Worm (Caenorhabditis elegans) whole organism, L4/young adult: ENCODE results near the gene fbxa-116.

Source experiments
- W03F9.2 ChIP-seq: fragments of 150-350 bp; optimal IDR thresholded peaks from 2 replicates; lab custom pipeline; 2014; ENCODE audit warnings: missing biosample characterization, missing genetic modification characterization
- dao-5 ChIP-seq: sonication (generic microtip); optimal IDR thresholded peaks from 2 replicates; lab custom pipeline; 2016; ENCODE audit warnings: missing genotype, missing genetic modification characterization, moderate library complexity, missing compliant biosample characterization
- him-1 ChIP-seq: sonication (generic microtip); optimal IDR thresholded peaks from 2 replicates; lab custom pipeline; 2016; ENCODE audit warnings: missing genotype, missing genetic modification reagents, missing genetic modification characterization, missing compliant biosample characterization

DNA sequence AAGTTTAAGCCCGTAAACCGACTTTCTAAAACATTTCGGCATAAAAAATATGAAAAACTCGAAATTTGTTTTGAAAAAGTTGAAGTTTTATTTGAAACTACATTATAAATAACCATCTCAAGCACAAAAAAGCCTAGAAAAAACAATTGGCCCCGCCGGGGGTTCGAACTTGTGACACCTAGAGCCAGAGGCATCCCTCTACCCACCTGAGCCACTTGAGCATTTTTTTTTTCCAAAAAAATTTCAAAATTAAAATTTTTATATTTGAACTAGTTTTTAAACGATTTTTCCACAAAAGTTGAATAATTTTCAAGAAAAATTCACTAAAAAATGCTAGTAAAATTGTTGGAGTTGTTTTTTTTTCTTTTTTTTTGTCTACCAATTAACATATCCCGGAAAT is 35.0 kb upstream of the fbxa-116 start:
- TF ChIP-seq him-1 (no peak), W03F9.2 (tag; lab: Kevin White, UChicago) (no peak), dao-5 (tag; lab: Kevin White, UChicago) (no peak)
